Fruit fly (Drosophila melanogaster) whole organism, pupa: ENCODE results near the gene CG42674.
A peak's percentile ranks its signal among the peaks of the same experiment; 100 is the strongest.

Experiments used
- CG10348 ChIP-seq: fragments of 200-800 bp; sonication (Bioruptor generic); IDR thresholded peaks from 2 replicates; pipeline ENCODE4 v1.3.6; 2022; ENCODE audit warnings: missing biosample characterization, missing genetic modification characterization
- CG13204 ChIP-seq: fragments of 200-800 bp; sonication (Bioruptor generic); optimal IDR thresholded peaks from 2 replicates; lab custom pipeline; 2018; ENCODE audit warnings: missing biosample characterization, mild to moderate bottlenecking, missing genetic modification characterization, moderate library complexity
- CG17806 ChIP-seq: fragments of 200-800 bp; sonication (Bioruptor generic); optimal IDR thresholded peaks from 2 replicates; lab custom pipeline; 2018; ENCODE audit warnings: missing biosample characterization, mild to moderate bottlenecking, missing genetic modification characterization, moderate library complexity
- CG32121 ChIP-seq: fragments of 200-800 bp; sonication (Bioruptor generic); IDR thresholded peaks from 2 replicates; pipeline ENCODE4 v1.3.6; 2022; ENCODE audit warnings: missing biosample characterization, missing genetic modification characterization
- CG4496 ChIP-seq: fragments of 200-800 bp; sonication (Bioruptor generic); IDR thresholded peaks from 3 replicates; pipeline ENCODE4 v1.3.6; 2022; ENCODE audit warnings: missing biosample characterization, missing genetic modification characterization
- CG8301 ChIP-seq: fragments of 200-800 bp; sonication (Bioruptor generic); optimal IDR thresholded peaks from 2 replicates; lab custom pipeline; 2018; ENCODE audit warnings: missing biosample characterization, mild to moderate bottlenecking, missing genetic modification characterization
- CG9948 ChIP-seq: fragments of 200-800 bp; sonication (Bioruptor generic); optimal IDR thresholded peaks from 2 replicates; lab custom pipeline; 2018; ENCODE audit warnings: missing biosample characterization, mild to moderate bottlenecking, missing genetic modification characterization, moderate library complexity
- EcR ChIP-seq: fragments of 200-800 bp; sonication (Bioruptor generic); optimal IDR thresholded peaks from 3 replicates; lab custom pipeline; 2019; ENCODE audit warnings: missing biosample characterization, missing genetic modification characterization, mild to moderate bottlenecking, moderate library complexity, missing genetic modification reagents
- Ets98B ChIP-seq: fragments of 200-800 bp; sonication (Bioruptor generic); IDR thresholded peaks from 2 replicates; pipeline ENCODE4 v1.3.6; 2022; ENCODE audit warnings: missing biosample characterization, missing genetic modification characterization
- rn ChIP-seq: fragments of 200-800 bp; sonication (Bioruptor generic); IDR thresholded peaks from 2 replicates; pipeline ENCODE4 v1.3.6; 2022; ENCODE audit warnings: missing biosample characterization, missing genetic modification characterization

dm6 chr3L:20194731-20195130, 3.4 kb downstream of the CG42674 start:
- TF ChIP-seq CG17806 (tag; lab: Kevin White, UChicago) (peak; percentile 64), Ets98B (GFP tag; lab: Robert Waterston, UW) (peak; percentile 67), EcR (no peak), CG13204 (GFP tag; lab: Kevin White, UChicago) (no peak), CG32121 (GFP tag; lab: Robert Waterston, UW) (peak; percentile 59; the same call in 1 of the 2 replicates), CG8301 (tag; lab: Kevin White, UChicago) (peak; percentile 56), CG10348 (no peak), CG4496 (GFP tag; lab: Robert Waterston, UW) (peak; percentile 78), CG9948 (tag; lab: Kevin White, UChicago) (peak; percentile 54), rn (GFP tag; lab: Robert Waterston, UW) (no peak)
